Worm (Caenorhabditis elegans): ENCODE measurements around the gene C53A5.9.
A peak's percentile ranks its signal among the peaks of the same experiment; 100 is the strongest.

C53A5.9 gene

DNA sequence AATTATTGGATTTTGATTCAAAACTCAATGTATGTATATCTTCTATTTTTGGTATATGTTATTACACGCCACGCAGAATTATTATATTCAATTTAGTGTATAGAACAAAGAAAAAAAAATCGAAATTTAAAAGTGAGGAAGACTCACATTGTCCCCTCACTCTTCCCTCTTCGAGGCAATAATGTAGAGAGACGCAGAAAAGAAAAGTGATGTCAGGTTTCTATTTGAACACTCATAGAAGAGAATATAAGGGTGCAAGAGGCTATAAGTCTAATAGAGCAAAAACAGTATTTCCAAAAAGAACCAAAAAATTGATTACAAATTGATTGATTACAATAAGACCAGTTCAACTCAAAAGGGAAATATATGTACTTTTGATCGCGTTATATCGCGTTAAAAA is 10.1 kb downstream of the C53A5.9 start:
- TF ChIP-seq W03F9.2 (tag; optimal IDR thresholded peaks at IDR 0.05) = no peak
- no peak for TF ChIP-seq dao-5 (tag; optimal IDR thresholded peaks at IDR 0.05)
- no peak for TF ChIP-seq him-1 (tag; optimal IDR thresholded peaks at IDR 0.05)

DNA sequence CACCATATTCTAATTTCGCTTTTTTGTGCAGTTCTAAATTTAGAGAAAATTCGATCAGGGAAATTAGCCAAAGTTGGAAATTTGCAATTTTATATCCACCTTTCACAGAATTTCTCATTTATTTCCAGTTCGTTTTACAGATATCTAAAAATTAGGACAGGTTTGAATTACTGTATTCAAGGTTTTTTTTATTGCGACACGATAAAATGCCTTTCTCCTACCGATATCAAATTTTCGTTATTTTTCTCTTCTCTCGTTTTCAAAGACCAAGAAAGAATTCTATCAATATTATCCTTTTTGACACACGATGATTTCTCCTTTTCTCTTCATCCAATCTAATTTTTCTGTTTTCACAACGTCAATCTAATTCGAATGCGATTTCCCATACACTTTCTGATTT is 12.1 kb downstream of the C53A5.9 start, which contains the start of gene C53A5.13:
TSS of gene C53A5.13 (plus strand) at position 301 of the 400 bp plus-strand sequence.
- TF ChIP-seq dao-5 (tag; optimal IDR thresholded peaks at IDR 0.05) (no peak), W03F9.2 (tag; optimal IDR thresholded peaks at IDR 0.05) (no peak), him-1 (tag; optimal IDR thresholded peaks at IDR 0.05) (no peak)

DNA sequence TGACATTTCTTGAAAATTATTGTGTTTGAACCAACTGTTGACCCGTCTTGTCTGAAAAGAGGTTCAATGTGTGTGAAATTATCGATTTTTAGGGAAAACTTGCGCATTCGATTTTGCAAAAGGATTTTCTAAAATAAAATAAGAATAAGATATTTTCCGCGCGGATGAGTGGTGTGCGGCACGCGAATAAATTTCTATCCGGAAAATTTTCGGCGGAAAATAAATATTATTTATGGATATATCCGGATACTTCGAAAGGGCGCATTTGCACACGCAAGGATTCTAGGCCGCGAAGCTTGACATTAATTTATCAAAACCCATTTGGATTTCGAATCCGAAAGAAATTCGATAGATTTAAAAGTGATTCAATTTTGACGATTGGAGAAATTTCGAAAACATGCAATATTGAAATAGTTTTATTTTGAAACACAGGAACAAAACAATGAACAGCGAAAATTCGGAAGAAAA is 12.8 kb downstream of the C53A5.9 start, which contains the start of gene rike-1:
TSS of gene rike-1 (minus strand) at position 51 of the 468 bp plus-strand sequence.
- TF ChIP-seq dao-5 (tag; optimal IDR thresholded peaks at IDR 0.05) = no peak
- TF ChIP-seq him-1 (tag; optimal IDR thresholded peaks at IDR 0.05) = no peak
- TF ChIP-seq W03F9.2 (tag; optimal IDR thresholded peaks at IDR 0.05) = no peak

DNA sequence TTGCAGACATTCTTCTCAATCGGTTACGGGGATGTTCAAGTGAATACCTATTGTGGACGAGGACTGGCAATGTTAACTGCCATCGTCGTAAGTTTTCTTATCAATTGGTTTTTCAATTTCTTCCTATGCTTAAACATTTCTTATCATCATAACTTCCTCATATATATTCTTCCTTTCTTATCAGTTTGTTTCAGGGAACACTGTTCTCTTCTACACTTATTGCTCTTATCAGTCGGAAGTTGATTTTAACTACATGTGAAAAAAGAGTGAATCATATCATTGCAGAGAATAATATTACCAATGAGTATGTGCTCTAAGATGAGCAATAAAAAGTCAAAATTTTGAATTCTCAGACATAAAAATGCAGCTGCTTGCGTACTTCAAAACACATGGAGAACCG is 16.5 kb downstream of the C53A5.9 start:
- no peak for TF ChIP-seq him-1 (tag; optimal IDR thresholded peaks at IDR 0.05)
- TF ChIP-seq dao-5 (tag; optimal IDR thresholded peaks at IDR 0.05) = no peak
- TF ChIP-seq W03F9.2 (tag; optimal IDR thresholded peaks at IDR 0.05) = no peak

DNA sequence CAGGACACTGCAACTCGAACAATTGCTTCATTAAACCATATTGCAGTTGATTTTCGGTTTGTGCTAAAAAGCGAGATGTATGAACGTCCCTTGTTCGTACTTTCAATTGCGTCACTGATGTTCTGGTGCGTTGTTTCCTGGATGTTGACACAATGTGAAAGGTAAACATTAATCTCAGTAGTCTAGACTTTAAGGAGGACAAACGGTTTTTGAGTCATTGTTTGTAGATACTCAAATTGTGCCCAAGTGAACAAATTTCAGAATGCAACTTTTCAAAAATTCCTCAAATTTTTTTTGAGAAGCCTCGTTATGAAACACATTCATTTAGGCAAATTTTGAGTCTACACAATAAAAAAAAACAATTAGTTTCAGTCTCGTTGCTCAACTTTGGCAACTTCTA is 17.7 kb downstream of the C53A5.9 start:
- TF ChIP-seq dao-5 (tag; optimal IDR thresholded peaks at IDR 0.05) = no peak
- no peak for TF ChIP-seq W03F9.2 (tag; optimal IDR thresholded peaks at IDR 0.05)
- TF ChIP-seq him-1 (tag; optimal IDR thresholded peaks at IDR 0.05) = no peak

DNA sequence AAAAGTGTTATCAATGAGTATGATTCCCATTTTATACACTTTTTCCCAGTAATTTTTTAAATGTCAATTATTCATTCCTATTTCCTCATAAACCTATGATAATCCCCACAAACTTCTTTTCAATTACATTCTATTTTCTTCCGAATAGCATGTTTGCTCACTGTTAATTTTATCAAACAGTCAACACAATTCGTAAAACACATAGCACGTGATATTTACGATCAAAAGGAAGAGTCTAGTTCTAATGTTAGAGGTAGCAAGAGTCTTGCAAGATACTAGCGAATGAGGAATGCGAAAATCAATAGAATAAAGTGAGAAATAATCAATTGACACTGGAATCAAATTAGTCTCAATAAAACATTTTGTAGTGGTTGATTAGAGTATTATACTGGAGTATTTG is 19.3 kb downstream of the C53A5.9 start:
- no peak for TF ChIP-seq dao-5 (tag; optimal IDR thresholded peaks at IDR 0.05)
- no peak for TF ChIP-seq him-1 (tag; optimal IDR thresholded peaks at IDR 0.05)

DNA sequence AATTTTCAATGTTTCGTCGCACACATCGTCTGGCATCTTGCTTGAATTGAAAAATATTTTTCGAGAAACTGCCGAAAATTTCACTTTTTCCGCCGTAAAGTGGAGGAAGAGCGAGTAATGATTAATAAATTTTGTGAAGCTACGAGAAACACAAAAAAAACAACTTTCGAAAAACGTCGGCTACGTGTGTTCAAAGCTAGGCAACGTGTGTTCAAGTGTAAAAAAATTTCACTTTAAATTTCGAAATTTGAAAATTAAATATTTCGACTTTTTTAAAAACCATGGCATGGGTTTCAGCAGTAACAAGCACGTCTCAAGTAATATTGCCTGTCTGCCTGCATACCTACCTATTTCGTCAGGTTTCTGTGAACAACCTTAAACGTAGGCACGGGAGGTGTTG is 22.4 kb downstream of the C53A5.9 start, which contains the start of gene tag-191:
TSS of gene tag-191 (minus strand) at position 101 of the 400 bp plus-strand sequence.
- TF ChIP-seq W03F9.2 (tag; optimal IDR thresholded peaks at IDR 0.05) (no peak), dao-5 (tag; optimal IDR thresholded peaks at IDR 0.05) (no peak), him-1 (tag; optimal IDR thresholded peaks at IDR 0.05) (no peak)

DNA sequence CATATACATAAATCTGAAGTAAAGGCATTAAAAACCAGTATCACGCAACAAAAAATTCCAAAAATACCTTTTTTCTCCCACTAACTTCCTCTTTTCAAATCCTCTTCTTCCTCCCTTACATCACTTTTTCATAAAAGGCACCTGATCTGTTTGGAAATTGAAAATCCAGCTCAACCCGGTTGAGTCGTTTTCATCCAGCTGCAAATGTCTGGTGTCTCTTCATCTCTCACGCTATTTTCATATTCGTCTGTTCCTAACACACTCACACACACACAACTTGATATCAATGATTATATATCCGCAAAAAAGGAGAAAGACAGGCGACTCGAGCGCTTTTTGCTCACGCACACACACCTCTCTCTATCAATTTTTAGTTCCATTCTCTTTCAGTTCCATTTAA is 26.3 kb downstream of the C53A5.9 start:
- TF ChIP-seq dao-5 (tag; optimal IDR thresholded peaks at IDR 0.05) (no peak), him-1 (tag; optimal IDR thresholded peaks at IDR 0.05) (no peak), W03F9.2 (tag; optimal IDR thresholded peaks at IDR 0.05) (no peak)

DNA sequence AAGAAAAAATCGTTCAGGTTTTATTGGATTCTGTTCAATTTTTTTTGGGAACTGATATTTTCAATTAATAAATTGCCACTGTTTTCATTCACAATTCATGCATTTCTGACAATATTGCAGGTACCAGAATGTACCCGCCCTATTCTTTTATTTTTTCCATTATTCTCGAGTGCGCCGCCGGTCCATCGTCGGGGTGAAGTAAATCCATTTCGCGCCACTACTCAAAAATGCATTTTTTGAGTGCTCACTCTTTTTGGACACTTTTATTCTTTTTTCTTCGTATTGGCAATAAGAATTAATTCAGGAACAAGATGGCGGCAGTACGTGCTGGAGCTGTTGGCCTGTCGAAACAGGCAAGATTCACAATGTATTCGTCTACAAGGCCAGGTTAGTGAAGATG is 27.8 kb downstream of the C53A5.9 start, which contains the start of gene kcnl-4:
TSS of gene kcnl-4 (plus strand) at position 301 of the 400 bp plus-strand sequence.
- TF ChIP-seq W03F9.2 (tag; optimal IDR thresholded peaks at IDR 0.05) = no peak
- no peak for TF ChIP-seq him-1 (tag; optimal IDR thresholded peaks at IDR 0.05)
- TF ChIP-seq dao-5 (tag; optimal IDR thresholded peaks at IDR 0.05) = no peak

DNA sequence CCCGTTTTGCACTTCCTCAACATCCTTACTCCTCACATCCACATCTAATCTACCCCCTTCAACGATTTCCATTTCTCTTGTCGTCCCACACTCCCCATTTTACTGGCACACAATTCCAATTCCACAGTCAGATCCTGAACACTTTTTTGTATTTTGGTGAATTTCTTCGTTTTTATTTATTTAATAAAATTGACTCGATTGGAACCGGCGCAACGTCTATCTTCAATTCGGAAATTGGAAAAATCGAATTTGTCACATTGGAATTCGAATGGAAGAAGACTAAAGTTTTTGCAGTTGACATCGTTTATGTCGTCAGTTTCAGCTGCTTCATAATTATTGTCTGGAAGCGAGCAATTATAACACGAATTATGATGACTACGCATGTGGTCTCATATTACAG is 31.4 kb downstream of the C53A5.9 start:
- TF ChIP-seq dao-5 (tag; optimal IDR thresholded peaks at IDR 0.05) = no peak
- no peak for TF ChIP-seq him-1 (tag; optimal IDR thresholded peaks at IDR 0.05)
- no peak for TF ChIP-seq W03F9.2 (tag; optimal IDR thresholded peaks at IDR 0.05)

DNA sequence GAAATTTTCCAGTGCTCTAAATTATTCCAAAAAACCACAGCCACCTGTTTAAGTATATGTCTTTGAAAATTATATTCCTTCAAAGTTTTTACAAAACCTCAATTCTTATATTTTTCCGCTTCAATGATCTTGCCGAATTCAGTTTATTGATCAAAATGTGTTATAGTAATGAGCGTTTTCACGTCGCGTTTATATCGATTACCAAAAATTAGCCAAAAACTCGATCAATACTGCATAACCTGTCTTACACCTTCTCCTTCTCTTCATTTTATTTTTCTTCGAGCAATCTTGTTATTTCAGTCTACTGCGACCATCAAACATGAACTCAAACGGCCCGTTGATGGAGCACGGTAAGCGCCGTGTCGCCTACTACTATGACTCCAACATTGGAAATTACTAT is 33.6 kb downstream of the C53A5.9 start, which contains the start of gene hda-1:
TSS of gene hda-1 (plus strand) at position 301 of the 400 bp plus-strand sequence.
- no peak for TF ChIP-seq him-1 (tag; optimal IDR thresholded peaks at IDR 0.05)
- no peak for TF ChIP-seq W03F9.2 (tag; optimal IDR thresholded peaks at IDR 0.05)
- TF ChIP-seq dao-5 (tag; optimal IDR thresholded peaks at IDR 0.05) = no peak

DNA sequence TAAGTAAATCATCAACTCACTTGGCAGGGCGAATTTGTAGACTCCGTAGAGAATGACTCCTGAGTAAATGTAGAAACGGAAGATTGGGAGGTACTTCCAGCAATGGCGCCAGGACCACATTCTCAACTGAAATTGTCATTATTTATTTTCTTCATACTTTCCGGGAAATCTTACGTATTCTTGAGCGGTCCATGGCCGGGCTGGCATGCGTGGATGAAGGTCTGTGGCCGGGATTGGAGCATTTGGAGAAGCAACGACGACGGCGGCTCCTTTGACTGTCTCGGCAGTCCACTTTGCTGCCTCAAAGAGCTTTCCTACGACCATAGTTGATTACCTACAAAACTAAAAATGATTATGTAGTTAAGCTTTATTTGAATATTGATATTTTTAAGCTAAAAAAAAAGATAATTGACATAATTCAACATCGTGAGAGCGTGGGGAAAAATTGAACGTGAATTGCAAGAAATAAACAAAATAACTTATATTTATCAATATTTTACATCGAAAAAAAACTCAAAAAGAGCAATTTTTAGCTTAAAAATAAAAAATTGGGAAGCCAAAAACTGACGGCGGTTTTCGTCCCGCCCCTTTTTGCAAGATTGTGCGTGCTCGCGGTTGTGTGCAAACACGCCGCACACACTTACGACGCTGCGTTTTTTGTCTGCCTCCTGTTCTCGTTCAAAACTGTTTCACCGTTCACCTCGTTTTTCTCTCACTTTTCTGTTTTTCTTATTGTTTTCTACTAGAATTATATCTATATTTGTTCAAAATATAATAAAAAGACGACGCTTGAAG is 34.7 kb downstream of the C53A5.9 start, which contains the start of gene ril-1:
TSS of gene ril-1 (minus strand) at position 342 of the 795 bp plus-strand sequence.
- TF ChIP-seq W03F9.2 (tag; optimal IDR thresholded peaks at IDR 0.05) (peak; percentile 50), dao-5 (tag; optimal IDR thresholded peaks at IDR 0.05) (no peak)

DNA sequence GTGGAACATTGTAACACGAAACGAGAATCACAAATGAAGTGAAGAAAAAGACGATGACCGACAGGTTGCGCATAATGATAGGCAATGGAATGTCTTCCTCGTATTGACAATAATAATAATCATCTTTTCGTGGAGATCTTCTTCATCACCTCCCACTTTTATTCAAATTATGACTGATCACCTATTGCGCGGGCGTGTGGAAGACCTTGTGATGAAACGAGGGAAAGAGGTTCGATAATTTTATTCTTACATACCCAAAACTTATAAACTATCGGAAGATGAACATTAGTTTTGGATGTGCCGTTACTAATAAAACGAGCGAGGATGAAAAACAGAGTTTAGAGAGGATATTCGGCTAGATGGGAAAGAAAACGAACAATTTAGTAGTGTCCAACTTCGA is 35.6 kb downstream of the C53A5.9 start, which contains the start of gene C53A5.2:
TSS of gene C53A5.2 (minus strand) at position 101 of the 400 bp plus-strand sequence.
- no peak for TF ChIP-seq dao-5 (tag; optimal IDR thresholded peaks at IDR 0.05)
- no peak for TF ChIP-seq him-1 (tag; optimal IDR thresholded peaks at IDR 0.05)
- TF ChIP-seq W03F9.2 (tag; optimal IDR thresholded peaks at IDR 0.05) = no peak

DNA sequence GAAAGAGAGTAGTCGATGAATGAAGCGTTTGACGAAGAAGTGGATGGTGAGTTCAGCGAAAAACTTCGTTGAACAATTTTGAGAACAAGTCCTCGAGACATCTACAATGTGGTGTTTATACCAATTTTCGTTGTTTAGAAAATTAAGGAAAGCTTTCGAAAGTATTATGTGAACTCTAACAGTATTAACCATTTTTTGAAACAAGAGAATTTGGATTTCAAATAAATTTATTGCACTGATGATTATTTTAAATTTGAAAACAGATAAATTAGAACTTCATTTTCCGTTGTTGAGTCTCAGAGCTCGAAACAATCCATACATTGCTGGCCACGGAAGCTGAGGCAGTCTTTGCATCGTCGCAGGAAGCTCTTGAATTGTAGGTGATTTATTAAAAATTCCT is 36.1 kb downstream of the C53A5.9 start, which contains the start of gene C53A5.16:
TSS of gene C53A5.16 (minus strand) at position 101 of the 400 bp plus-strand sequence.
- TF ChIP-seq W03F9.2 (tag; optimal IDR thresholded peaks at IDR 0.05) = no peak
- TF ChIP-seq dao-5 (tag; optimal IDR thresholded peaks at IDR 0.05) = no peak
- no peak for TF ChIP-seq him-1 (tag; optimal IDR thresholded peaks at IDR 0.05)
